Worm (Caenorhabditis elegans) whole organism, midembryonic: ENCODE results near the gene mog-1.

Source experiments
- T22C8.4 ChIP-seq: fragments of 200-800 bp; sonication (Bioruptor generic); IDR thresholded peaks from 2 replicates; pipeline ENCODE4 v1.3.6; 2022; ENCODE audit warnings: missing genetic modification characterization, missing compliant biosample characterization
- cog-1 ChIP-seq: sonication (generic microtip); optimal IDR thresholded peaks from 2 replicates; lab custom pipeline; 2016; ENCODE audit warnings: missing genetic modification characterization, missing compliant biosample characterization
- flt-1 ChIP-seq: fragments of 200-800 bp; sonication (Bioruptor generic); IDR thresholded peaks from 2 replicates; pipeline ENCODE4 v1.3.6; 2022; ENCODE audit warnings: missing genetic modification characterization, missing compliant biosample characterization
- klf-2 ChIP-seq: fragments of 200-800 bp; sonication (Bioruptor generic); conservative IDR thresholded peaks from 2 replicates; pipeline ENCODE4 v1.3.6; 2022; ENCODE audit warnings: missing genetic modification reagents, missing genetic modification characterization, missing compliant biosample characterization
- med-1 ChIP-seq: sonication (generic microtip); optimal IDR thresholded peaks from 2 replicates; lab custom pipeline; 2017; ENCODE audit warnings: missing genetic modification characterization, mild to moderate bottlenecking, missing compliant biosample characterization, antibody characterized with exemption, missing genetic modification reagents; ENCODE audit not compliant: insufficient read depth
- ref-1 ChIP-seq: fragments of 200-800 bp; sonication (Bioruptor generic); conservative IDR thresholded peaks from 2 replicates; pipeline ENCODE4 v1.3.6; 2022; ENCODE audit warnings: missing genetic modification reagents, missing genetic modification characterization, missing compliant biosample characterization
- tab-1 ChIP-seq: fragments of 200-800 bp; sonication (Bioruptor generic); IDR thresholded peaks from 2 replicates; pipeline ENCODE4 v1.3.6; 2022; ENCODE audit warnings: missing genetic modification characterization, missing compliant biosample characterization
- ztf-23 ChIP-seq: fragments of 200-800 bp; sonication (Bioruptor generic); IDR thresholded peaks from 2 replicates; pipeline ENCODE4 v1.3.6; 2022; ENCODE audit warnings: missing genetic modification reagents, missing genetic modification characterization, missing compliant biosample characterization
- ztf-29 ChIP-seq: fragments of 200-800 bp; sonication (Bioruptor generic); IDR thresholded peaks from 2 replicates; pipeline ENCODE4 v1.3.6; 2022; ENCODE audit warnings: missing genetic modification reagents, missing genetic modification characterization, missing compliant biosample characterization

mog-1 gene

ce11 chrIII:9910608-9911479 is 45.2 kb downstream of the mog-1 start, which contains the start of the genes cyld-1 and F40F12.9:
cyld-1 (minus strand) TSS chrIII:9910658.
F40F12.9 (plus strand) TSS chrIII:9911328.
- TF ChIP-seq cog-1 (tag; lab: Kevin White, UChicago): no peak
- no peak for TF ChIP-seq med-1
- no peak for TF ChIP-seq tab-1
- TF ChIP-seq ztf-29 (GFP tag; lab: Robert Waterston, UW): no peak
- no peak for TF ChIP-seq klf-2 (GFP tag; lab: Robert Waterston, UW)
- no peak for TF ChIP-seq ztf-23 (GFP tag; lab: Robert Waterston, UW)
- TF ChIP-seq flt-1 (GFP tag; lab: Robert Waterston, UW): no peak
- no peak for TF ChIP-seq T22C8.4 (GFP tag; lab: Robert Waterston, UW)
- TF ChIP-seq ref-1 (GFP tag; lab: Robert Waterston, UW): no peak

ce11 chrIII:9908769-9909168 is 47.2 kb downstream of the mog-1 start:
- TF ChIP-seq med-1 (no peak), cog-1 (tag; lab: Kevin White, UChicago) (no peak), ztf-29 (GFP tag; lab: Robert Waterston, UW) (no peak), flt-1 (GFP tag; lab: Robert Waterston, UW) (no peak), ztf-23 (GFP tag; lab: Robert Waterston, UW) (no peak), ref-1 (GFP tag; lab: Robert Waterston, UW) (no peak), klf-2 (GFP tag; lab: Robert Waterston, UW) (no peak), tab-1 (no peak), T22C8.4 (GFP tag; lab: Robert Waterston, UW) (no peak)

ce11 chrIII:9907574-9907973 is 48.4 kb downstream of the mog-1 start:
- TF ChIP-seq klf-2 (GFP tag; lab: Robert Waterston, UW) (no peak), tab-1 (no peak)

ce11 chrIII:9905307-9905706 is 50.7 kb downstream of the mog-1 start:
- TF ChIP-seq klf-2 (GFP tag; lab: Robert Waterston, UW) (no peak), T22C8.4 (GFP tag; lab: Robert Waterston, UW) (no peak), cog-1 (tag; lab: Kevin White, UChicago) (no peak)

- TF ChIP-seq klf-2 (GFP tag; lab: Robert Waterston, UW): no peak
- no peak for TF ChIP-seq med-1
- TF ChIP-seq ref-1 (GFP tag; lab: Robert Waterston, UW): no peak
- no peak for TF ChIP-seq T22C8.4 (GFP tag; lab: Robert Waterston, UW)
- no peak for TF ChIP-seq ztf-23 (GFP tag; lab: Robert Waterston, UW)
Observed at ce11 chrIII:9903694-9904292, 52.2 kb downstream of the mog-1 start.
